Worm (Caenorhabditis elegans) whole organism, mixed stage, embryonic: ENCODE data around the gene ift-81.

Experiments used
- M03D4.4 ChIP-seq: sonication (generic microtip); optimal IDR thresholded peaks from 2 replicates; lab custom pipeline; 2017; ENCODE audit warnings: mild to moderate bottlenecking, missing genetic modification characterization, missing compliant biosample characterization
- bed-3 ChIP-seq: fragments of 200-800 bp; sonication (Bioruptor generic); optimal IDR thresholded peaks from 3 replicates; lab custom pipeline; 2018; ENCODE audit warnings: mild to moderate bottlenecking, missing genetic modification characterization, moderate library complexity, missing compliant biosample characterization
- blmp-1 ChIP-seq: fragments of 150-350 bp; optimal IDR thresholded peaks from 2 replicates; lab custom pipeline; 2014; ENCODE audit warnings: missing biosample characterization, missing genetic modification characterization
- ceh-39 ChIP-seq: fragments of 150-350 bp; optimal IDR thresholded peaks from 2 replicates; lab custom pipeline; 2014; ENCODE audit warnings: missing biosample characterization, missing genetic modification characterization
- ceh-43 ChIP-seq: fragments of 200-800 bp; sonication (Bioruptor generic); optimal IDR thresholded peaks from 2 replicates; lab custom pipeline; 2018; ENCODE audit warnings: mild to moderate bottlenecking, missing genetic modification characterization, moderate library complexity, missing compliant biosample characterization
- ceh-83 ChIP-seq: fragments of 200-800 bp; sonication (Bioruptor generic); optimal IDR thresholded peaks from 2 replicates; lab custom pipeline; 2018; ENCODE audit warnings: mild to moderate bottlenecking, missing genetic modification characterization, missing compliant biosample characterization
- cnd-1 ChIP-seq: fragments of 200-800 bp; sonication (Bioruptor generic); optimal IDR thresholded peaks from 2 replicates; lab custom pipeline; 2018; ENCODE audit warnings: mild to moderate bottlenecking, missing genetic modification characterization, missing compliant biosample characterization
- drap-1 ChIP-seq: fragments of 200-800 bp; sonication (Bioruptor generic); optimal IDR thresholded peaks from 3 replicates; lab custom pipeline; 2018; ENCODE audit warnings: mild to moderate bottlenecking, missing genetic modification characterization, missing compliant biosample characterization
- elt-1 ChIP-seq: sonication (generic microtip); optimal IDR thresholded peaks from 2 replicates; lab custom pipeline; 2017; ENCODE audit warnings: missing genetic modification characterization, mild to moderate bottlenecking, missing compliant biosample characterization, antibody characterized with exemption, moderate library complexity, borderline replicate concordance; ENCODE audit not compliant: insufficient read depth
- elt-3 ChIP-seq: fragments of 150-350 bp; optimal IDR thresholded peaks from 2 replicates; lab custom pipeline; 2014; ENCODE audit warnings: missing biosample characterization, missing genetic modification characterization
- flh-1 ChIP-seq: fragments of 200-800 bp; sonication (Bioruptor generic); optimal IDR thresholded peaks from 2 replicates; lab custom pipeline; 2018; ENCODE audit warnings: mild to moderate bottlenecking, missing genetic modification characterization, moderate library complexity, missing compliant biosample characterization
- ham-2 ChIP-seq: fragments of 200-800 bp; sonication (Bioruptor generic); optimal IDR thresholded peaks from 2 replicates; lab custom pipeline; 2018; ENCODE audit warnings: mild to moderate bottlenecking, missing genetic modification characterization, missing compliant biosample characterization
- hlh-1 ChIP-seq: fragments of 150-350 bp; optimal IDR thresholded peaks from 2 replicates; lab custom pipeline; 2014; ENCODE audit warnings: missing biosample characterization, missing genetic modification reagents, missing genetic modification characterization
- lin-13 ChIP-seq: fragments of 150-350 bp; optimal IDR thresholded peaks from 2 replicates; lab custom pipeline; 2014; ENCODE audit warnings: missing biosample characterization, missing genetic modification characterization
- lin-32 ChIP-seq: fragments of 200-800 bp; sonication (Bioruptor generic); optimal IDR thresholded peaks from 2 replicates; lab custom pipeline; 2018; ENCODE audit warnings: mild to moderate bottlenecking, missing genetic modification characterization, missing compliant biosample characterization
- mab-5 ChIP-seq: fragments of 150-350 bp; optimal IDR thresholded peaks from 2 replicates; lab custom pipeline; 2014; ENCODE audit warnings: missing biosample characterization, missing genetic modification characterization
- mep-1 ChIP-seq: fragments of 150-350 bp; optimal IDR thresholded peaks from 2 replicates; lab custom pipeline; 2017; ENCODE audit warnings: missing biosample characterization, missing genetic modification reagents, missing genetic modification characterization, inconsistent platforms
- mls-2 ChIP-seq: sonication (generic microtip); optimal IDR thresholded peaks from 2 replicates; lab custom pipeline; 2016; ENCODE audit warnings: mild to moderate bottlenecking, missing genetic modification characterization, moderate library complexity, missing compliant biosample characterization
- nhr-2 ChIP-seq: fragments of 150-350 bp; optimal IDR thresholded peaks from 2 replicates; lab custom pipeline; 2014; ENCODE audit warnings: missing biosample characterization, missing genetic modification characterization
- nhr-237 ChIP-seq: fragments of 150-350 bp; optimal IDR thresholded peaks from 2 replicates; lab custom pipeline; 2014; ENCODE audit warnings: missing biosample characterization, missing genetic modification characterization
- nhr-28 ChIP-seq: fragments of 150-350 bp; optimal IDR thresholded peaks from 2 replicates; lab custom pipeline; 2014; ENCODE audit warnings: missing biosample characterization, missing genetic modification characterization
- nhr-76 ChIP-seq: sonication (generic microtip); optimal IDR thresholded peaks from 2 replicates; lab custom pipeline; 2017; ENCODE audit warnings: missing biosample characterization, missing genetic modification characterization
- sem-2 ChIP-seq: fragments of 200-800 bp; sonication (Bioruptor generic); optimal IDR thresholded peaks from 2 replicates; lab custom pipeline; 2018; ENCODE audit warnings: mild to moderate bottlenecking, missing genetic modification characterization, missing compliant biosample characterization
- sptf-1 ChIP-seq: sonication (generic microtip); optimal IDR thresholded peaks from 2 replicates; lab custom pipeline; 2017; ENCODE audit warnings: mild to moderate bottlenecking, missing genetic modification characterization, moderate library complexity, missing compliant biosample characterization
- tbx-8 ChIP-seq: fragments of 200-800 bp; sonication (Bioruptor generic); optimal IDR thresholded peaks from 2 replicates; lab custom pipeline; 2018; ENCODE audit warnings: mild to moderate bottlenecking, missing genetic modification characterization, moderate library complexity, missing compliant biosample characterization
- unc-39 ChIP-seq: fragments of 150-350 bp; optimal IDR thresholded peaks from 2 replicates; lab custom pipeline; 2014; ENCODE audit warnings: missing biosample characterization, missing genetic modification characterization
- unc-62 ChIP-seq: fragments of 150-350 bp; optimal IDR thresholded peaks from 2 replicates; lab custom pipeline; 2014; ENCODE audit warnings: missing biosample characterization, missing genetic modification reagents, missing genetic modification characterization
- zip-8 ChIP-seq: fragments of 150-350 bp; optimal IDR thresholded peaks from 2 replicates; lab custom pipeline; 2014; ENCODE audit warnings: missing biosample characterization, missing genetic modification characterization
- ztf-11 ChIP-seq: fragments of 150-350 bp; optimal IDR thresholded peaks from 2 replicates; lab custom pipeline; 2014; ENCODE audit warnings: missing biosample characterization, missing genetic modification characterization

The ift-81 gene

DNA sequence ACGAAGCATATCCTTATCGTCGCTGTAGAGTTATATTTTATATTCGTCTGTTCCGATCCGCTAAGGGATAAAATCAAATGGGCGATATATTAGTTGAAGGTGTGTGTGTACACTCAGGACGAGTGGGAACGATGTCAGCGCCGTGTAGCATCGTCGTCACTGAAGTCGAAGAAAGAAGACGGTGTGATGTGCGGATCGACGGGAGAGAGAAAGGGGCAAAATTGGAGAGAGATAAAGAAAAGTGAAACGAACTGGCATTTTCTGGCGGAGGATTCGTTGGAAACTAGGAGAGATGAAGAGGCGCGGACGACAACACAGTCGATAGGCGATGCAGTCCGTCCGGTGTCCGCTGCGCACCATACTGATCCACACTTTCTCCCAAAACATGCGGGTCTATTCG is 39.6 kb downstream of the ift-81 start, which contains the start of gene C26B9.3:
C26B9.3 (plus strand) TSS at position 343 of the 400 bp plus-strand sequence.
- TF ChIP-seq elt-1 (tag; lab: Kevin White, UChicago) (peak; percentile 5), nhr-28 (tag; lab: Kevin White, UChicago) (no peak), ham-2 (GFP tag; lab: Kevin White, UChicago) (peak; percentile 64), nhr-2 (no peak), ztf-11 (tag; lab: Kevin White, UChicago) (no peak), bed-3 (no peak), blmp-1 (peak; percentile 87)
- TF ChIP-seq, all 35 proteins: peak for 3

DNA sequence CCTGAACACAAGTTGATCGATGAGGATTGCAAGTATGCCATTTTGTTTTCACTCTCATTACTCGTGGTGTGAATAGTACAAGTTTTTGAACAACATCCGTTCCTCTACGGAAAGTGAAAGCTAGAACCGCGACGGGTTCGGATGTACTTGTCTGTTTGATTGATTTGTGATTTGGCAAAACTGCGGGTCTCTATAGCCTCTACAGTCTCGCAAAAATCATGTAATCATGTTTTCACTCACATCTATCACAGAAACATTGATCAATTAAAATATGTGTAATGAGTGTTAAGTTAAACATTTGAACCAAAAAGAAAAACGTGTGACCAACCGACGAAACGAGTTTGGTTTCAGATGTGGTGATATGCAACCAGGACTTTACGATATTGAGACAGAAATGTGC is 41.0 kb downstream of the ift-81 start:
- TF ChIP-seq unc-62 (GFP tag; lab: Kevin White, UChicago) (no peak), elt-3 (tag; lab: Kevin White, UChicago) (no peak), sem-2 (GFP tag; lab: Kevin White, UChicago) (no peak), nhr-28 (tag; lab: Kevin White, UChicago) (no peak), lin-32 (GFP tag; lab: Kevin White, UChicago) (no peak), mep-1 (no peak), mls-2 (tag; lab: Kevin White, UChicago) (no peak), unc-39 (tag; lab: Kevin White, UChicago) (no peak), hlh-1 (no peak), drap-1 (GFP tag; lab: Kevin White, UChicago) (no peak), M03D4.4 (tag; lab: Kevin White, UChicago) (no peak)

DNA sequence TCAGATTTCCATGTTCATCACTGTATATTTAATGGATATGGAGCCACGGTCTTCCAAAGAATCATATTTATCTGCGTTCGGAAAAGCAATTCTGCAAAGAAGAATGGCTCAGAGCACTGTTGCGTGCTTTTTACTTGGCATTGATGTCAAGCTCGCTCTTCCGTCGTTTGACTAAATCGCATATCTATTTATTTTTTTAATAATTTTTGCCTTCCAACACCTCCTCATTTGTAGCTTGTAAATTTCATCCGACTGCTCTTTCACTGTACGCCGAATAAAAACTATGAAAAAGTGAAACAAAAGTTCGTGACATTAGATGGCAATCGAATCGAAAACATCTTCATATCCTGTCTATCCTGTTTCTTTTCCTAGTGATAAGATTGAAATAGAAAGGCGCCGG is 41.5 kb downstream of the ift-81 start, which contains the start of gene C26B9.2:
C26B9.2 (plus strand) TSS at position 301 of the 400 bp plus-strand sequence.
- no peak for TF ChIP-seq flh-1 (GFP tag; lab: Kevin White, UChicago)
- TF ChIP-seq ham-2 (GFP tag; lab: Kevin White, UChicago) = no peak
- TF ChIP-seq nhr-76 (tag; lab: Kevin White, UChicago) = no peak

DNA sequence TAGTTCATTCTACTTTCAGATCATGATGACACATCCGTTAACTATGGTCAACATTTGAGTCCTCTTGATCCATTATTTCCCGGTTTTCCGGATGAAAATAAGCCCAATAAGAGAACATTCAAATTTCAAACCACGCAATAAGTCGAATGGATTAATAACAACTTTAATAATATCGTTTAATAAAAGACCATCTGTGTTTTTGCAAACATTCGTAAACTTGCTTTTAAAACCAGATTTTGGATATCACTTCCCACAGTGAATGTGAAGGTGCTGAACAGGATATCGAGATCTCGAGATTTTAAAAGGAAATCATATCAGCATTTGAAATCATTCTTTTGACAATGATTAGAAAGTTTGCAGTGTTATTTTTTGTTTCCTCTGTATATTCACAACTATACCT is 43.6 kb downstream of the ift-81 start, which contains the start of gene C26B9.7:
C26B9.7 (plus strand) TSS at position 301 of the 400 bp plus-strand sequence.
- TF ChIP-seq nhr-76 (tag; lab: Kevin White, UChicago) (no peak), ceh-43 (GFP tag; lab: Kevin White, UChicago) (no peak), sem-2 (GFP tag; lab: Kevin White, UChicago) (no peak), lin-13 (tag; lab: Kevin White, UChicago) (no peak), hlh-1 (no peak), ceh-83 (GFP tag; lab: Kevin White, UChicago) (no peak), mep-1 (no peak), tbx-8 (GFP tag; lab: Kevin White, UChicago) (no peak), zip-8 (tag; lab: Kevin White, UChicago) (no peak)

DNA sequence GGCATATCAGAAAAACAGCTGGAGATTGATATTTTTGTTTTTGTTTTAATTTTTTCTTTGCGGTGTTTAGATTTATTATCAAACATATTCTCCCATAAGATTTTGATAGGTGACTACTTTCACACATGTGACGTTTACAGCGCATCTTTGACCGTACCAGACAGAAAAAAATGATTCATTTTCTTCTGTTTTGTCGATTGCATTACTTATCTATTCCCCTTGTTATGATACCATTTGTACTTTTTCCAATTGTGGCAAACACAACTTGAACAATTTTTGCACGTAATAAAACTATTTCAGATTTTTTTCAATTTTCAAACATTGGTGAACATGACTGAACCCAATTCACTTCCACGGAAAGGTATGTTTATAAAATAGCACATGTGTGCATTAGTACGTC is 45.9 kb downstream of the ift-81 start, which contains the start of gene C26B9.1:
C26B9.1 (plus strand) TSS at position 301 of the 400 bp plus-strand sequence.
- no peak for TF ChIP-seq unc-39 (tag; lab: Kevin White, UChicago)
- no peak for TF ChIP-seq bed-3
- no peak for TF ChIP-seq lin-32 (GFP tag; lab: Kevin White, UChicago)
- no peak for TF ChIP-seq ceh-43 (GFP tag; lab: Kevin White, UChicago)
- TF ChIP-seq sem-2 (GFP tag; lab: Kevin White, UChicago) = no peak
- no peak for TF ChIP-seq ceh-83 (GFP tag; lab: Kevin White, UChicago)
- TF ChIP-seq nhr-237 (tag; lab: Kevin White, UChicago) = no peak
- TF ChIP-seq cnd-1 = no peak
- TF ChIP-seq unc-62 (GFP tag; lab: Kevin White, UChicago) = no peak
- TF ChIP-seq drap-1 (GFP tag; lab: Kevin White, UChicago) = no peak
- no peak for TF ChIP-seq blmp-1
- TF ChIP-seq mls-2 (tag; lab: Kevin White, UChicago) = no peak
- TF ChIP-seq mab-5 = no peak
- TF ChIP-seq ceh-39 (tag; lab: Kevin White, UChicago) = no peak
- no peak for TF ChIP-seq ztf-11 (tag; lab: Kevin White, UChicago)
- no peak for TF ChIP-seq ham-2 (GFP tag; lab: Kevin White, UChicago)

DNA sequence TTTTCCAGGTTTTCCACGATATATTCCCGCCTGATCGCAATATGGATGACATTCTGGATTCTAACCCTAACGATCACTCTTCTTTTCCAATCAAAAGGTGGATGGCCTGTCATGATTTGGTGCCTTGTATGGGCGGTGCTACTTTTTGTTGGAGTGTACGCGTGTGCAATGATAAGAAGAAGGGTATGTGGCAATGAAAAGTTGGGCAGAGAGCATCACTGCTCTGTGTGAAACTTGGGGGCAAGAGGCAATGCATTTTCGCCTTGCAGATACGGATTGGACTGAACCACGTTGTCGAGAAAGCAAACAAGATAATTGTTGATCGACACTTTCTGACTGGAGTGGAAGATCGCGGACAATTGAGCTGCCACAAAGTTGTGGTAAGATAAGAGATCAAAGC is 47.9 kb downstream of the ift-81 start:
- no peak for TF ChIP-seq sptf-1 (tag; lab: Kevin White, UChicago)
- TF ChIP-seq nhr-237 (tag; lab: Kevin White, UChicago) = no peak
